Fruit fly (Drosophila melanogaster) whole organism, pupa: ENCODE measurements around the gene scramb2.

Experiments used
- CG12605 ChIP-seq: fragments of 200-800 bp; sonication (Bioruptor generic); IDR thresholded peaks from 2 replicates; pipeline ENCODE4 v1.3.6; 2022; ENCODE audit warnings: missing biosample characterization, missing genetic modification characterization
- CG15710 ChIP-seq: fragments of 200-800 bp; sonication (Bioruptor generic); optimal IDR thresholded peaks from 2 replicates; lab custom pipeline; 2018; ENCODE audit warnings: missing biosample characterization, mild to moderate bottlenecking, missing genetic modification characterization, moderate library complexity
- CG4496 ChIP-seq: fragments of 200-800 bp; sonication (Bioruptor generic); IDR thresholded peaks from 3 replicates; pipeline ENCODE4 v1.3.6; 2022; ENCODE audit warnings: missing biosample characterization, missing genetic modification characterization
- CG8159 ChIP-seq: fragments of 200-800 bp; sonication (Bioruptor generic); optimal IDR thresholded peaks from 3 replicates; lab custom pipeline; 2018; ENCODE audit warnings: missing biosample characterization, mild to moderate bottlenecking, missing genetic modification characterization, moderate library complexity
- D1 ChIP-seq: fragments of 200-800 bp; sonication (Bioruptor generic); optimal IDR thresholded peaks from 2 replicates; lab custom pipeline; 2018; ENCODE audit warnings: missing biosample characterization, mild to moderate bottlenecking, missing genetic modification characterization, moderate library complexity
- EcR ChIP-seq: fragments of 200-800 bp; sonication (Bioruptor generic); optimal IDR thresholded peaks from 3 replicates; lab custom pipeline; 2019; ENCODE audit warnings: missing biosample characterization, missing genetic modification characterization, mild to moderate bottlenecking, moderate library complexity, missing genetic modification reagents
- rn ChIP-seq: fragments of 200-800 bp; sonication (Bioruptor generic); IDR thresholded peaks from 2 replicates; pipeline ENCODE4 v1.3.6; 2022; ENCODE audit warnings: missing biosample characterization, missing genetic modification characterization

DNA sequence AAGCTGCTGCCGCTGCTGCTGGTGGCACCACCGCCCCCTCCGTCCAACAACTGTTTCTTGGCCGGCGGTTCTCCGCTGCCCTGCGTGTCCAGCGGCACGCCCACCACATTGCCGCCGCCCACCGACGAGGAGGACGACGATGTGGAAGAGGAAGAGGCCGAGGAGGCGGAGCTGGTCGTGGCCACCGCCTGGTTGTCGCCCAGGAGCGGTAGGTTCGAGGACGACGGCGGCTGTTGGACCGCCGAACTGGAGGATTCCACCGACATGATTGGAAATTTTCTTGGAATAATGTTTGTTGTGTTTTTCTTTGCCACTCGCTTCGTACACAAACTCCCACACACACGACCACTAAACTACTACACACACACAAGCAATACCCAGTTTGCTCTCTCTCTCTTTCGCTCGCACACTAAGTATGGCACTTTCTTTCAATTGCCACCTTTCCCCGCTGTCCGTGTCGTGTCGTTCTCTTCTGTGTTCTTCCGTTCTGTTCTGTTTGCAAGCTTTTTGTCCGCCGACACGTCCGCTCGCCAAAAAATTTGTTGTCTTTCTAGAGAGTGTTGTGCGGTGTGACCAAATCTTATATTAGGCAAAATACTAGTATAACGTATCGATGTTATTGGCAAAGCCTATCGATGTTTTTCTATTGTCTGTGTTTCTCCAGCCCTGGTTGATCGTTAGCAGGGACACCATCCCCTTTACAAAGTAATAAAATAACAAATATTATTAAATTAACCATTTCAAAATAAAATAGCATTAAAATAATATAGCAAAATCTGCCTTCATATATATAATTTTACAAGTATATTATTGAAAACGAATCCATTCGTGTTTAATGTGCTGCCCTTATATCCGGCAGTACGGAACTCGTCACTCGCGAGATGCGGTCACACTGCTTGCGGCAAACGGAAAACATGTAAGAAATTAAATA, 23.9 kb upstream of the scramb2 start, which contains the start of the genes CG32486 and PAN3:
- TF ChIP-seq CG8159 (tag; lab: Kevin White, UChicago) (peak; percentile 26), rn (GFP tag; lab: Robert Waterston, UW) (no peak), CG12605 (GFP tag; lab: Robert Waterston, UW) (peak; percentile 28), D1 (tag; lab: Kevin White, UChicago) (no peak), EcR (GFP tag; lab: Kevin White, UChicago) (peak; percentile 49), CG4496 (GFP tag; lab: Robert Waterston, UW) (0 out of 3 replicates have a peak, but pooled peaks have one; percentile 48), CG15710 (tag; lab: Kevin White, UChicago) (peak; percentile 7)
